Fruit fly (Drosophila melanogaster): ENCODE measurements around the gene MKP-4.
A peak's percentile ranks its signal among the peaks of the same experiment; 100 is the strongest.

Gene MKP-4

dm6 chrX:19604997-19605396 lies 17.9 kb upstream of the MKP-4 start, which contains the start of gene CG14207 (continued):
- peak; percentile 20 for TF ChIP-seq CG1603 (tag; optimal IDR thresholded peaks at IDR 0.05)
- TF ChIP-seq z (GFP tag; IDR thresholded peaks at IDR 0.05) = no peak
- peak; percentile 21; the same call in 1 of the 2 replicates for TF ChIP-seq MBD-R2 (GFP tag; IDR thresholded peaks at IDR 0.05)
- TF ChIP-seq tna (GFP tag; IDR thresholded peaks at IDR 0.05; ENCODE audit: partially characterized antibody) = peak; percentile 88
- no peak for TF ChIP-seq Mrtf (GFP tag; IDR thresholded peaks at IDR 0.05)
- no peak for TF ChIP-seq CG8388 (GFP tag; optimal IDR thresholded peaks at IDR 0.05)
- TF ChIP-seq gcm2 (GFP tag; optimal IDR thresholded peaks at IDR 0.05) = no peak
- TF ChIP-seq unc-4 (GFP tag; IDR thresholded peaks at IDR 0.05; ENCODE audit: partially characterized antibody) = peak; percentile 67
- no peak for TF ChIP-seq Atf3 (GFP tag; optimal IDR thresholded peaks at IDR 0.05)
- peak; percentile 62 for TF ChIP-seq HmgZ (tag; optimal IDR thresholded peaks at IDR 0.05)
- peak; percentile 7 for TF ChIP-seq CG7839 (tag; optimal IDR thresholded peaks at IDR 0.05)
- TF ChIP-seq Meics (GFP tag; optimal IDR thresholded peaks at IDR 0.05) = peak; percentile 8
- no peak for TF ChIP-seq Awh (GFP tag; IDR thresholded peaks at IDR 0.05)
- TF ChIP-seq her (GFP tag; optimal IDR thresholded peaks at IDR 0.05) = peak; percentile 49
- peak; percentile 23 for TF ChIP-seq CG17186 (GFP tag; optimal IDR thresholded peaks at IDR 0.05)
- no peak for TF ChIP-seq ken (GFP tag; IDR thresholded peaks at IDR 0.05)
- TF ChIP-seq CG13287 (GFP tag; IDR thresholded peaks at IDR 0.05; ENCODE audit: partially characterized antibody) = peak; percentile 80
- TF ChIP-seq CG7786 (GFP tag; optimal IDR thresholded peaks at IDR 0.05) = no peak
- no peak for TF ChIP-seq Aef1 (GFP tag; IDR thresholded peaks at IDR 0.05)
- TF ChIP-seq CG11093 (GFP tag; IDR thresholded peaks at IDR 0.05) = no peak
- no peak for TF ChIP-seq CG13123 (GFP tag; optimal IDR thresholded peaks at IDR 0.05)
- no peak for TF ChIP-seq CoRest (tag; optimal IDR thresholded peaks at IDR 0.05)
- TF ChIP-seq CG12391 (tag; optimal IDR thresholded peaks at IDR 0.05) = no peak
- TF ChIP-seq CG10565 (GFP tag; optimal IDR thresholded peaks at IDR 0.05) = no peak
- TF ChIP-seq jumu (GFP tag; optimal IDR thresholded peaks at IDR 0.05) = no peak
- no peak for TF ChIP-seq fru (optimal IDR thresholded peaks at IDR 0.05)
- peak; percentile 41; the same call in 1 of the 2 replicates for TF ChIP-seq slbo (GFP tag; IDR thresholded peaks at IDR 0.05)
- peak; percentile 44 for TF ChIP-seq CG15514 (GFP tag; optimal IDR thresholded peaks at IDR 0.05)
- no peak for TF ChIP-seq pho (GFP tag; optimal IDR thresholded peaks at IDR 0.05)
- TF ChIP-seq CrebB (tag; optimal IDR thresholded peaks at IDR 0.05) = peak; percentile 17
- TF ChIP-seq CG7357 (GFP tag; IDR thresholded peaks at IDR 0.05) = no peak
- TF ChIP-seq CG7963 (GFP tag; IDR thresholded peaks at IDR 0.05; ENCODE audit: partially characterized antibody) = peak; percentile 87
- TF ChIP-seq CG3838 (GFP tag; optimal IDR thresholded peaks at IDR 0.05) = no peak
- no peak for TF ChIP-seq CG31224 (GFP tag; IDR thresholded peaks at IDR 0.05)
- TF ChIP-seq CG14965 (GFP tag; optimal IDR thresholded peaks at IDR 0.05; ENCODE audit: borderline replicate concordance) = no peak
- no peak for TF ChIP-seq Hr39 (optimal IDR thresholded peaks at IDR 0.05)
- no peak for TF ChIP-seq ranshi (GFP tag; IDR thresholded peaks at IDR 0.05)
- no peak for TF ChIP-seq CG4707 (GFP tag; optimal IDR thresholded peaks at IDR 0.05)
- TF ChIP-seq Jarid2 (GFP tag; optimal IDR thresholded peaks at IDR 0.05) = peak; percentile 77
- no peak for TF ChIP-seq CG1832 (GFP tag; optimal IDR thresholded peaks at IDR 0.05)
- TF ChIP-seq CG13296 (GFP tag; optimal IDR thresholded peaks at IDR 0.05) = peak; percentile 40
- TF ChIP-seq CG9215 (GFP tag; IDR thresholded peaks at IDR 0.05) = no peak
- no peak for TF ChIP-seq sens-2 (GFP tag; IDR thresholded peaks at IDR 0.05)
- no peak for TF ChIP-seq CG6654 (GFP tag; optimal IDR thresholded peaks at IDR 0.05)
- TF ChIP-seq CG13894 (tag; optimal IDR thresholded peaks at IDR 0.05) = peak; percentile 52
- TF ChIP-seq Ssrp (tag; optimal IDR thresholded peaks at IDR 0.05) = no peak
- TF ChIP-seq tin (GFP tag; optimal IDR thresholded peaks at IDR 0.05) = no peak
- TF ChIP-seq CG34376 (GFP tag; optimal IDR thresholded peaks at IDR 0.05) = peak; percentile 43
- no peak for TF ChIP-seq dan (GFP tag; IDR thresholded peaks at IDR 0.05)
- no peak for TF ChIP-seq CG31388 (GFP tag; optimal IDR thresholded peaks at IDR 0.05)
- TF ChIP-seq aop (GFP tag; IDR thresholded peaks at IDR 0.05) = no peak
- TF ChIP-seq pb (GFP tag; optimal IDR thresholded peaks at IDR 0.05) = no peak

All from whole organism, embryonic.